Worm (Caenorhabditis elegans) whole organism, L1 larva: ENCODE results near the gene coa-3.

Experiments used
- C04F5.9 ChIP-seq: sonication (generic microtip); optimal IDR thresholded peaks from 2 replicates; lab custom pipeline; 2016; ENCODE audit warnings: missing genetic modification characterization, missing compliant biosample characterization
- ama-1 ChIP-seq: fragments of 150-350 bp; optimal IDR thresholded peaks from 2 replicates; lab custom pipeline; 2014
- blmp-1 ChIP-seq: fragments of 150-350 bp; optimal IDR thresholded peaks from 2 replicates; lab custom pipeline; 2014; ENCODE audit warnings: missing biosample characterization, missing genetic modification characterization
- ceh-82 ChIP-seq, 3 experiments: fragments of 150-350 bp in 1 of 3; sonication (generic microtip) in 2 of 3; optimal IDR thresholded peaks; 2 replicates each; lab custom pipeline; 2014 to 2017; ENCODE audit warnings: missing biosample characterization in 3 of 3, missing genetic modification characterization in 3 of 3
- elt-2 ChIP-seq: sonication (generic microtip); optimal IDR thresholded peaks from 2 replicates; lab custom pipeline; 2016; ENCODE audit warnings: missing genetic modification characterization, mild to moderate bottlenecking, inconsistent platforms, missing compliant biosample characterization, missing genetic modification reagents
- elt-3 ChIP-seq, 6 experiments: fragments of 150-350 bp in 1 of 6; sonication (generic microtip); optimal IDR thresholded peaks; 2 replicates each; lab custom pipeline; 2017 to 2018; ENCODE audit warnings: missing biosample characterization in 6 of 6, missing genetic modification characterization in 6 of 6, inconsistent platforms in 1 of 6
- fkh-10 ChIP-seq: sonication (generic microtip); optimal IDR thresholded peaks from 2 replicates; lab custom pipeline; 2017; ENCODE audit warnings: missing biosample characterization, missing genetic modification reagents, missing genetic modification characterization
- lin-35 ChIP-seq, 2 experiments: fragments of 150-350 bp; optimal IDR thresholded peaks; 2 replicates each; lab custom pipeline; 2014; ENCODE audit warnings: missing biosample characterization in 2 of 2, missing genetic modification characterization in 2 of 2, missing genetic modification reagents in 2 of 2
- lin-39 ChIP-seq: fragments of 150-350 bp; optimal IDR thresholded peaks from 2 replicates; lab custom pipeline; 2014; ENCODE audit warnings: missing biosample characterization, missing genetic modification reagents, missing genetic modification characterization
- nhr-77 ChIP-seq: fragments of 150-350 bp; optimal IDR thresholded peaks from 2 replicates; lab custom pipeline; 2014; ENCODE audit warnings: missing biosample characterization, missing genetic modification characterization
- pqm-1 ChIP-seq: sonication (generic microtip); optimal IDR thresholded peaks from 3 replicates; lab custom pipeline; 2017; ENCODE audit warnings: missing biosample characterization, missing genetic modification characterization
- ztf-4 ChIP-seq: fragments of 150-350 bp; optimal IDR thresholded peaks from 2 replicates; lab custom pipeline; 2014; ENCODE audit warnings: missing biosample characterization, missing genetic modification characterization

DNA sequence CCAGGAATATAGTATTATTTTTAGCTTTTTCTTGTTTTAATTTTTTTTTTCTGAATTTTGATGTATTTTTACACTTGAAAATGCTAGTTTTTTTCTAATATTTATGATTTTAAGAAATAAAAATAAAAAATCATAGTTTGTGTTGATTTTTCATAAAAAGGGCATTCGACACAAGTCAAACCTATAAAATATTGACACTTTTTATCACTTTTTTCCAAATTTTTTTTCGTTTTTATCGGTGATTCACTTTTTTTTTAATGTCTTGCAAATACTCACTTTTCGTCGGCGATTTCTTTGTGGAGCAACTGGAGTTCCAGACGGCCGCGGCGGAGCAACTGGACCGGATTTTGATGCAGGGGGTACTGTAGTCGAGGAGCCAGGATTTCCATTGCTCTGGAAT, 5.0 kb downstream of the coa-3 start:
- TF ChIP-seq elt-3 (tag; optimal IDR thresholded peaks at IDR 0.05; lab: Kevin White, UChicago) (no peak), ceh-82 (tag; optimal IDR thresholded peaks at IDR 0.05; lab: Kevin White, UChicago) (no peak), ama-1 (no peak), ztf-4 (tag; lab: Kevin White, UChicago) (no peak), lin-39 (tag; lab: Kevin White, UChicago) (no peak), nhr-77 (tag; lab: Kevin White, UChicago) (no peak), lin-35 (GFP tag; optimal IDR thresholded peaks at IDR 0.05; lab: Kevin White, UChicago) (no peak), elt-2 (tag; lab: Kevin White, UChicago) (no peak), C04F5.9 (no peak), pqm-1 (tag; lab: Kevin White, UChicago) (no peak), fkh-10 (no peak), blmp-1 (no peak)
